Fruit fly (Drosophila melanogaster): ENCODE measurements around the gene CG16753.

Gene CG16753

DNA sequence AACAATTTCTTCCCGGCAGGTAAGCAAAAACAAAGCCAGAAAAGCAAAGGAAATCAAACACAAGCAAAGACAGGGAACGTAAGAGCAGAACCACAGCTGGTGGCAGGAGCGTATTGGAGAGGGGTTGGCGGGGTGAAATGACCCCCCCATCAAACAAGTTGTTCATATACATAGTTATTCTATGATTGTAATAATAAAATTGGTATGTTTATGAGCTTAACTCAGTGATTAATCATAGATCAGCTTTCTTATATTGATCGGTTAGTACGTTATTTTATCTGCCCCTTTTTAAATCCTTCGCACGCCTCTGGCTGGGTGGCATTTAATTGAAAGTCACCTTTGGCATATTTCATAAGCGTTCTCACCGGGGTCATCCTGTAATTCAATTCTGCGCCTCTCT lies 18.6 kb downstream of the CG16753 start (continued):
- peak; percentile 30 for TF ChIP-seq CG11762 (GFP tag; optimal IDR thresholded peaks at IDR 0.05; ENCODE audit: insufficient read depth)
- peak; percentile 42 for TF ChIP-seq Ets21C (GFP tag; optimal IDR thresholded peaks at IDR 0.05)
- peak; percentile 56 for TF ChIP-seq esn (GFP tag; optimal IDR thresholded peaks at IDR 0.05)
- no peak for TF ChIP-seq Hr38 (GFP tag; optimal IDR thresholded peaks at IDR 0.05)
- peak; percentile 20 for TF ChIP-seq CG6792 (GFP tag; optimal IDR thresholded peaks at IDR 0.05)
- peak; percentile 53 for TF ChIP-seq CG6163 (GFP tag; IDR thresholded peaks at IDR 0.05)
- TF ChIP-seq fd59A (GFP tag; optimal IDR thresholded peaks at IDR 0.05): peak; percentile 46
- no peak for TF ChIP-seq CG8319 (GFP tag; optimal IDR thresholded peaks at IDR 0.05)
- TF ChIP-seq CG32006 (GFP tag; optimal IDR thresholded peaks at IDR 0.05): peak; percentile 26
- TF ChIP-seq Sox14 (GFP tag; optimal IDR thresholded peaks at IDR 0.05): peak; percentile 41
- peak; percentile 30 for TF ChIP-seq CG34406 (GFP tag; optimal IDR thresholded peaks at IDR 0.05)
- TF ChIP-seq Met (GFP tag; optimal IDR thresholded peaks at IDR 0.05): peak; percentile 61
- TF ChIP-seq CG31627 (GFP tag; optimal IDR thresholded peaks at IDR 0.05): peak; percentile 34
- TF ChIP-seq cyc (GFP tag; optimal IDR thresholded peaks at IDR 0.05): peak; percentile 51
- TF ChIP-seq Sox102F (GFP tag; optimal IDR thresholded peaks at IDR 0.05): peak; percentile 29
- peak; percentile 10 for TF ChIP-seq CG9139 (GFP tag; optimal IDR thresholded peaks at IDR 0.05)
- TF ChIP-seq dac (GFP tag; optimal IDR thresholded peaks at IDR 0.05): no peak
- peak; percentile 64 for TF ChIP-seq CG3919 (GFP tag; optimal IDR thresholded peaks at IDR 0.05)
- no peak for TF ChIP-seq vri (GFP tag; optimal IDR thresholded peaks at IDR 0.05)
- 0 out of 2 replicates have a peak, but pooled peaks have one; percentile 20 for TF ChIP-seq CG15336 (GFP tag; IDR thresholded peaks at IDR 0.05)
- TF ChIP-seq CG1621 (tag; optimal IDR thresholded peaks at IDR 0.05): peak; percentile 55
- TF ChIP-seq salr (GFP tag; optimal IDR thresholded peaks at IDR 0.05): no peak
- peak; percentile 87 for TF ChIP-seq svp (GFP tag)
- peak; percentile 37 for TF ChIP-seq CG6276 (GFP tag; optimal IDR thresholded peaks at IDR 0.05)
- no peak for TF ChIP-seq fd85E (GFP tag; optimal IDR thresholded peaks at IDR 0.05)
- peak; percentile 66 for TF ChIP-seq Ets96B (tag; optimal IDR thresholded peaks at IDR 0.05)
- peak; percentile 3 for TF ChIP-seq CG4318 (GFP tag; optimal IDR thresholded peaks at IDR 0.05)
- TF ChIP-seq CG10631 (GFP tag; optimal IDR thresholded peaks at IDR 0.05): peak; percentile 68
- no peak for TF ChIP-seq CG11294 (GFP tag; IDR thresholded peaks at IDR 0.05)
- peak; percentile 32 for TF ChIP-seq CG10669 (GFP tag; optimal IDR thresholded peaks at IDR 0.05)
- peak; percentile 48 for TF ChIP-seq Hr39 (GFP tag; optimal IDR thresholded peaks at IDR 0.05)

DNA sequence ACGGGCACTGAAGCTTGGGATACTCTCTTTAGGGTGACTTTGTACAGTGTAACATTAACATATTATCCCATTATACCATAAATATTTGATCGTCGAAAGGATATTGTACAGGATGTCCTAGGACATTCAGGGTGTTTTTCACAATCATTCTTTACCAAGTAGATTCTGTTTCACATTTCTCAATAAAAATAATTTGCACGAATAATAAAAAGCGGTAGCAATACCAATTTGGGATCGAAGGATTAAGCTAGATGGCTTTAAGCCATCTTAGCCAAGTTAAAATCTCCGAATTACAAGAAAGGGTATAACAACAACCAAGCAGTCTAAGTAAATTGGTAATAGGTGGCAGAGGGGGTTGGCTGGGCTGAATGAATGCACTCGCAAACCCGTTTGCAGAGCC lies 19.5 kb downstream of the CG16753 start:
- TF ChIP-seq CG15336 (GFP tag; IDR thresholded peaks at IDR 0.05) (0 out of 2 replicates have a peak, but pooled peaks have one; percentile 9), fd59A (GFP tag; optimal IDR thresholded peaks at IDR 0.05) (no peak), Sox14 (GFP tag; optimal IDR thresholded peaks at IDR 0.05) (peak; percentile 66), CG3919 (GFP tag; optimal IDR thresholded peaks at IDR 0.05) (peak; percentile 31), Hr39 (GFP tag; optimal IDR thresholded peaks at IDR 0.05) (peak; percentile 70), CG6276 (GFP tag; optimal IDR thresholded peaks at IDR 0.05) (no peak), net (GFP tag; optimal IDR thresholded peaks at IDR 0.05) (peak; percentile 13), CG9139 (GFP tag; optimal IDR thresholded peaks at IDR 0.05) (no peak), CG7368 (GFP tag; optimal IDR thresholded peaks at IDR 0.05) (peak; percentile 26), CG16779 (tag; optimal IDR thresholded peaks at IDR 0.05) (no peak), Lpt (GFP tag; optimal IDR thresholded peaks at IDR 0.05) (no peak), CG11294 (GFP tag; IDR thresholded peaks at IDR 0.05) (no peak), ss (GFP tag; optimal IDR thresholded peaks at IDR 0.05) (no peak), CG10631 (GFP tag; optimal IDR thresholded peaks at IDR 0.05) (peak; percentile 56), CG8632 (GFP tag; optimal IDR thresholded peaks at IDR 0.05) (peak; percentile 51), Hr4 (GFP tag; optimal IDR thresholded peaks at IDR 0.05) (peak; percentile 6), CG3032 (tag; optimal IDR thresholded peaks at IDR 0.05) (peak; percentile 59), Gug (GFP tag; IDR thresholded peaks at IDR 0.05) (no peak), fkh (GFP tag; optimal IDR thresholded peaks at IDR 0.05) (no peak), CG11762 (GFP tag; optimal IDR thresholded peaks at IDR 0.05; ENCODE audit: insufficient read depth) (peak; percentile 7), CG31627 (GFP tag; optimal IDR thresholded peaks at IDR 0.05) (peak; percentile 76), lz (GFP tag; optimal IDR thresholded peaks at IDR 0.05) (peak; percentile 58), OdsH (GFP tag; optimal IDR thresholded peaks at IDR 0.05) (peak; percentile 53), dac (GFP tag; optimal IDR thresholded peaks at IDR 0.05) (no peak), Eip78C (GFP tag) (peak; percentile 91), Ets96B (tag; optimal IDR thresholded peaks at IDR 0.05) (peak; percentile 51), spab (GFP tag; optimal IDR thresholded peaks at IDR 0.05) (peak; percentile 36), CG32006 (GFP tag; optimal IDR thresholded peaks at IDR 0.05) (peak; percentile 61), Eip75B (GFP tag; optimal IDR thresholded peaks at IDR 0.05) (peak; percentile 29), CG34406 (GFP tag; optimal IDR thresholded peaks at IDR 0.05) (peak; percentile 48), Blimp-1 (GFP tag; optimal IDR thresholded peaks at IDR 0.05) (peak; percentile 27), vri (GFP tag; optimal IDR thresholded peaks at IDR 0.05) (peak; percentile 16), Met (GFP tag; optimal IDR thresholded peaks at IDR 0.05) (peak; percentile 79), salr (GFP tag; optimal IDR thresholded peaks at IDR 0.05) (peak; percentile 15 to 50), CG10669 (GFP tag; optimal IDR thresholded peaks at IDR 0.05) (peak; percentile 29), CG8319 (GFP tag; optimal IDR thresholded peaks at IDR 0.05) (no peak)

Data from whole organism, prepupa.